Fruit fly (Drosophila melanogaster): ENCODE data around the gene CG15803.

The CG15803 gene

dm6 chr3R:18393436-18393835 lies 32.9 kb upstream of the CG15803 start:
- TF ChIP-seq CG8301 (tag; optimal IDR thresholded peaks at IDR 0.05) (no peak), CG17806 (tag; optimal IDR thresholded peaks at IDR 0.05) (peak; percentile 36), CG15710 (tag; optimal IDR thresholded peaks at IDR 0.05) (peak; percentile 71), Pif1B (GFP tag; optimal IDR thresholded peaks at IDR 0.05) (peak; percentile 35), Pif1A (GFP tag; optimal IDR thresholded peaks at IDR 0.05) (peak; percentile 63), CG4496 (GFP tag; IDR thresholded peaks at IDR 0.05) (no peak), CG32121 (GFP tag; IDR thresholded peaks at IDR 0.05) (peak; percentile 69; the same call in 1 of the 2 replicates), CG12605 (GFP tag; IDR thresholded peaks at IDR 0.05) (peak; percentile 54), CG8159 (tag; optimal IDR thresholded peaks at IDR 0.05) (peak; percentile 52), CG9948 (tag; optimal IDR thresholded peaks at IDR 0.05) (no peak), CG13204 (GFP tag; optimal IDR thresholded peaks at IDR 0.05) (peak; percentile 36), Snoo (tag; optimal IDR thresholded peaks at IDR 0.05) (no peak), CG34367 (tag; optimal IDR thresholded peaks at IDR 0.05) (peak; percentile 40), EcR (GFP tag; optimal IDR thresholded peaks at IDR 0.05) (peak; percentile 1), Ets98B (GFP tag; IDR thresholded peaks at IDR 0.05) (peak; percentile 75), gl (tag; optimal IDR thresholded peaks at IDR 0.05) (peak; percentile 44), CG10348 (GFP tag; IDR thresholded peaks at IDR 0.05) (no peak), rn (GFP tag; IDR thresholded peaks at IDR 0.05) (peak; percentile 44; the same call in 1 of the 2 replicates), CG14655 (GFP tag; optimal IDR thresholded peaks at IDR 0.05) (no peak), D1 (tag; optimal IDR thresholded peaks at IDR 0.05) (no peak), fd96Ca (GFP tag; IDR thresholded peaks at IDR 0.05) (no peak)

dm6 chr3R:18389790-18390189 lies 29.3 kb upstream of the CG15803 start, which contains the start of gene Vha100-4:
TSS of gene Vha100-4 (minus strand) at chr3R:18389805.
- TF ChIP-seq CG15710 (tag; optimal IDR thresholded peaks at IDR 0.05) = no peak
- no peak for TF ChIP-seq CG14655 (GFP tag; optimal IDR thresholded peaks at IDR 0.05)
- TF ChIP-seq CG32121 (GFP tag; IDR thresholded peaks at IDR 0.05) = no peak
- TF ChIP-seq Snoo (tag; optimal IDR thresholded peaks at IDR 0.05) = no peak
- TF ChIP-seq D1 (tag; optimal IDR thresholded peaks at IDR 0.05) = no peak

- TF ChIP-seq gl (tag; optimal IDR thresholded peaks at IDR 0.05) = no peak
- TF ChIP-seq Ets98B (GFP tag; IDR thresholded peaks at IDR 0.05) = no peak
- TF ChIP-seq Pif1B (GFP tag; optimal IDR thresholded peaks at IDR 0.05) = no peak
- TF ChIP-seq CG9948 (tag; optimal IDR thresholded peaks at IDR 0.05) = no peak
- no peak for TF ChIP-seq rn (GFP tag; IDR thresholded peaks at IDR 0.05)
- TF ChIP-seq CG15710 (tag; optimal IDR thresholded peaks at IDR 0.05) = no peak
- no peak for TF ChIP-seq CG32121 (GFP tag; IDR thresholded peaks at IDR 0.05)
- no peak for TF ChIP-seq CG13204 (GFP tag; optimal IDR thresholded peaks at IDR 0.05)
- no peak for TF ChIP-seq D1 (tag; optimal IDR thresholded peaks at IDR 0.05)
- no peak for TF ChIP-seq Pif1A (GFP tag; optimal IDR thresholded peaks at IDR 0.05)
Measured at dm6 chr3R:18385593-18385992, 25.1 kb upstream of the CG15803 start, which contains the start of gene cona. TSS of gene cona (plus strand) at chr3R:18385828.

- TF ChIP-seq EcR (GFP tag; optimal IDR thresholded peaks at IDR 0.05) (no peak), fd96Ca (GFP tag; IDR thresholded peaks at IDR 0.05) (no peak), D1 (tag; optimal IDR thresholded peaks at IDR 0.05) (no peak), CG32121 (GFP tag; IDR thresholded peaks at IDR 0.05) (no peak), CG14655 (GFP tag; optimal IDR thresholded peaks at IDR 0.05) (no peak)
Measured at dm6 chr3R:18384972-18385371, 24.4 kb upstream of the CG15803 start, which contains the start of gene CG14309. TSS of gene CG14309 (minus strand) at chr3R:18385072.

dm6 chr3R:18381014-18381512 lies 20.5 kb upstream of the CG15803 start, which contains the start of gene CG7675:
TSS of gene CG7675 (minus strand) at chr3R:18381178.
- TF ChIP-seq Pif1B (GFP tag; optimal IDR thresholded peaks at IDR 0.05) (peak; percentile 63), CG15710 (tag; optimal IDR thresholded peaks at IDR 0.05) (peak; percentile 36), Ets98B (GFP tag; IDR thresholded peaks at IDR 0.05) (peak; percentile 44; the same call in 1 of the 2 replicates), gl (tag; optimal IDR thresholded peaks at IDR 0.05) (peak; percentile 94), CG13204 (GFP tag; optimal IDR thresholded peaks at IDR 0.05) (peak; percentile 66), CG14655 (GFP tag; optimal IDR thresholded peaks at IDR 0.05) (no peak), fd96Ca (GFP tag; IDR thresholded peaks at IDR 0.05) (0 out of 3 replicates have a peak, but pooled peaks have one; percentile 18), CG9948 (tag; optimal IDR thresholded peaks at IDR 0.05) (no peak), Pif1A (GFP tag; optimal IDR thresholded peaks at IDR 0.05) (peak; percentile 61), CG17806 (tag; optimal IDR thresholded peaks at IDR 0.05) (peak; percentile 24), rn (GFP tag; IDR thresholded peaks at IDR 0.05) (no peak), CG8159 (tag; optimal IDR thresholded peaks at IDR 0.05) (peak; percentile 36), EcR (GFP tag; optimal IDR thresholded peaks at IDR 0.05) (peak; percentile 85), CG32121 (GFP tag; IDR thresholded peaks at IDR 0.05) (no peak), CG10348 (GFP tag; IDR thresholded peaks at IDR 0.05) (no peak), D1 (tag; optimal IDR thresholded peaks at IDR 0.05) (no peak), CG8301 (tag; optimal IDR thresholded peaks at IDR 0.05) (no peak), CG34367 (tag; optimal IDR thresholded peaks at IDR 0.05) (peak; percentile 43), Snoo (tag; optimal IDR thresholded peaks at IDR 0.05) (peak; percentile 21), CG4496 (GFP tag; IDR thresholded peaks at IDR 0.05) (no peak), CG12605 (GFP tag; IDR thresholded peaks at IDR 0.05) (peak; percentile 18; the same call in 1 of the 2 replicates)

- TF ChIP-seq Pif1A (GFP tag; optimal IDR thresholded peaks at IDR 0.05) (no peak), CG14655 (GFP tag; optimal IDR thresholded peaks at IDR 0.05) (no peak), CG17806 (tag; optimal IDR thresholded peaks at IDR 0.05) (no peak), CG13204 (GFP tag; optimal IDR thresholded peaks at IDR 0.05) (no peak), CG15710 (tag; optimal IDR thresholded peaks at IDR 0.05) (no peak), D1 (tag; optimal IDR thresholded peaks at IDR 0.05) (no peak)
Measured at dm6 chr3R:18380251-18380812, 19.8 kb upstream of the CG15803 start.

Data from whole organism, pupa.